Fruit fly (Drosophila melanogaster) whole organism: Measurements from ENCODE around the gene CG9799.

Experiments used
- CG8478 ChIP-seq: fragments of >200 bp; optimal IDR thresholded peaks from 2 replicates; lab custom pipeline; 2018; ENCODE audit warnings: inconsistent platforms
- Dll ChIP-seq: fragments of >200 bp; optimal IDR thresholded peaks from 2 replicates; lab custom pipeline; 2017
- EcR ChIP-seq, 2 experiments: fragments of >200 bp; optimal IDR thresholded peaks; 2 replicates each; lab custom pipeline; 2017; ENCODE audit warnings: missing biosample characterization in 2 of 2, missing genetic modification characterization in 2 of 2, missing genetic modification reagents in 2 of 2
- pan ChIP-seq: fragments of >200 bp; optimal IDR thresholded peaks from 2 replicates; lab custom pipeline; 2017
- psq ChIP-seq: fragments of >200 bp; optimal IDR thresholded peaks from 2 replicates; lab custom pipeline; 2017
- usp ChIP-seq: fragments of >200 bp; optimal IDR thresholded peaks from 2 replicates; lab custom pipeline; 2017; ENCODE audit warnings: missing biosample characterization, missing genetic modification characterization, mixed read lengths

The CG9799 gene

dm6 chr3R:13382656-13383142, 5.8 kb downstream of the CG9799 start:
- no peak for TF ChIP-seq pan (lab: Kevin White, UChicago)
- TF ChIP-seq psq = no peak
- TF ChIP-seq EcR (GFP tag; optimal IDR thresholded peaks at IDR 0.05; lab: Kevin White, UChicago) = no peak
- no peak for TF ChIP-seq Dll (lab: Kevin White, UChicago)
- TF ChIP-seq usp (GFP tag; lab: Kevin White, UChicago) = no peak
- no peak for TF ChIP-seq CG8478 (lab: Kevin White, UChicago)

DNA sequence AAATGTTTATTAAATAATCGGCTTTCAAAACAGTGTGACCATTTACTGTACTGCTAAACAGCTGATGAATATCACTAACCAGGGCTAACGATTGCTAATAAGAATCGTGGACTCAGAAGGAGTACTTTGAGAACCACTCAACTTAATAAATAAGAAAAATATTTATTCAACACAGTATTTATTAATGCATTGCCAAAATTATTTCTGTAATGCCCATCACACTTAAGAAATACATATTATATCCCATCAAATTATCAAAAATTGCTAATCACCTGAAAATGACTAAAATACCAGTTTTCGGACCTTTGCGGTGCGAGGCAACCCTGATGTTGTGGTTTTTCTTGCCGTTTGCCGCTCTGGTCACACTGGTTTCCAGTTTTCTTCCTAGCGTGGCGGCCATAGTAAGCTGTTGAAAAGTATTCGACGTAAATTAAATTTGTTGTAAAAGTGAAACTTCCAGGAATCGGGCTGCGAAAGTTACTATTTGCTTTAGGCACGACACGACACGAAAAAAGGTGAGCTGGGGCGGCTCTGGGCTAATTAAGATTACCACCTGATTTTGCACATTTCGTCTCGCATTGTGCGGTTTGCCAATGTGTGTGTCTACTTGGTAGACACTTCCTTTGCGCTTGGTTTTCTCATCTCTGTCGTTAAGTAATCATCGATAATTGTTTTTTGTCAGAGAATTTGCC, 6.6 kb downstream of the CG9799 start, which contains the start of the genes mRpS21 and Droj2:
TSS of gene mRpS21 (minus strand) at position 66 of the 692 bp plus-strand sequence.
TSS of gene Droj2 (plus strand) at position 363 of the 692 bp plus-strand sequence.
- TF ChIP-seq CG8478 (lab: Kevin White, UChicago) = no peak
- TF ChIP-seq pan (lab: Kevin White, UChicago) = no peak
- TF ChIP-seq psq = no peak
- no peak for TF ChIP-seq usp (GFP tag; lab: Kevin White, UChicago)
- TF ChIP-seq EcR (GFP tag; optimal IDR thresholded peaks at IDR 0.05; lab: Kevin White, UChicago) = no peak
- TF ChIP-seq Dll (lab: Kevin White, UChicago) = no peak

DNA sequence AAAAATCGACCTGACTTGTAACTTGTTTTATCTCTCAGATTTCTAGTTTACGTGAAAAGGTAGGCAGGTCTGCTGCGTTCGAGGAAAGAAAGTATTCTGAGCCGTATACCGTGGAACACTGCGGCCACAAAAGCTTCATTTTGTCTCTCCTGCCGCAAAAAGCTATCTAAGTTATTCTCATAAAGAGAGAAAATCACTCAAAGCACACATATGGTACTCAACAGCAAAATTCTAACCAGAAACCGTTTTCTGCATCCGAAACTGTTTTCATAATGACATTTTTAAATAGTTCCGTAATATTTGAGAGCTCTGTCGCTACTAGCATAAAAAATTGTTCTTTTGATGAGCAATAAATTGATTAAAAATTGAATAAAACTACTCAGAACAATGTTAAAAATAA, 8.8 kb downstream of the CG9799 start, which contains the start of the genes CG9813 and CG8870:
TSS of gene CG9813 (minus strand) at position 101 of the 400 bp plus-strand sequence.
TSS of gene CG8870 (plus strand) at position 168 of the 400 bp plus-strand sequence.
- TF ChIP-seq Dll (lab: Kevin White, UChicago) (no peak), EcR (GFP tag; optimal IDR thresholded peaks at IDR 0.05; lab: Kevin White, UChicago) (no peak), psq (no peak), pan (lab: Kevin White, UChicago) (no peak), CG8478 (lab: Kevin White, UChicago) (no peak), usp (GFP tag; lab: Kevin White, UChicago) (no peak)

dm6 chr3R:13374913-13375312, 13.6 kb downstream of the CG9799 start:
- TF ChIP-seq CG8478 (lab: Kevin White, UChicago) (no peak), Dll (lab: Kevin White, UChicago) (no peak)

DNA sequence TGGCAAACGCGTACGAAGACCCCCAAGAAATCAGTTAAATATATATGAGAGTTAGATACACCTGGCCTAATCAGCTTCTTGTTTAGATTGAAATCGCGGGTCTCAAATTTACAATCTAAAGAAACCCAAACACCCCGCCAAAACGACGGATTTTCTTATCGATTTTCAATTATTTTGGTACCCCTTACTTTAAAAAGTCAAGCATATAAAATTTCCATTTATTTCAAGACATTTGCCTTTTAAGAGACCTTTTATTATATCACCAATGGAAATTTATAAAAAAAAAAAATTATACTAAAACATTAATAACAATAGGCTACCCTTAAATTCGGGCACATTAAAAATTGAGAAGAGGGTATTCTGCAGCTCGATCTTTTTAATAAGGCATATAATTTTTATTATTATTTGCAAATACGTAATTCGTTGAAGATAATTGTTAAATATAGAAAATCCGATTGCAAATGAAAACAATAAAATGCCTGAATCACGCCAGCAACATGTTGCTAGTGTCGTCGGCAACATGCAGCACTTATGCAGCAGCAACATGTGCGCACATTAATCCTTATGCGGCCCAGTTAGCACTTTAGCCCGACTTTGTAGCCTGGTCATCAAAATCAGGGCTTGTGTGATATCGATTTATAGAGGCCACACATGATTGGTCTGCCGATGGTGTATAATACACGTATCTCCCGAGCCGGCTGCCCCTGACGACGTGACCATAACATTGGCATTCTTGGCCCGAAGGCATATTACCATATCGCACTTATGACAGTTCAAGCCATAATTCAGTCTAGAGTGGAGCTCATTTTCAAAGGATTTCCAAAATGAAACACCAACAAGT, 16.4 kb downstream of the CG9799 start, which contains the start of the genes Lip3 and CG34309:
TSS of gene Lip3 (minus strand) at position 65 of the 841 bp plus-strand sequence.
TSS of gene CG34309 (plus strand) at position 791 of the 841 bp plus-strand sequence.
- peak; percentile 53 for TF ChIP-seq pan (lab: Kevin White, UChicago)
- TF ChIP-seq Dll (lab: Kevin White, UChicago) = no peak
- no peak for TF ChIP-seq usp (GFP tag; lab: Kevin White, UChicago)
- no peak for TF ChIP-seq EcR (GFP tag; optimal IDR thresholded peaks at IDR 0.05; lab: Kevin White, UChicago)
- no peak for TF ChIP-seq psq

- TF ChIP-seq CG8478 (lab: Kevin White, UChicago) (no peak), Dll (lab: Kevin White, UChicago) (no peak), EcR (GFP tag; optimal IDR thresholded peaks at IDR 0.05; lab: Kevin White, UChicago) (no peak), usp (GFP tag; lab: Kevin White, UChicago) (no peak)
Observed at dm6 chr3R:13369348-13369747, 19.2 kb downstream of the CG9799 start, which contains the start of gene CheA87a. TSS of gene CheA87a (plus strand) at chr3R:13369648.

DNA sequence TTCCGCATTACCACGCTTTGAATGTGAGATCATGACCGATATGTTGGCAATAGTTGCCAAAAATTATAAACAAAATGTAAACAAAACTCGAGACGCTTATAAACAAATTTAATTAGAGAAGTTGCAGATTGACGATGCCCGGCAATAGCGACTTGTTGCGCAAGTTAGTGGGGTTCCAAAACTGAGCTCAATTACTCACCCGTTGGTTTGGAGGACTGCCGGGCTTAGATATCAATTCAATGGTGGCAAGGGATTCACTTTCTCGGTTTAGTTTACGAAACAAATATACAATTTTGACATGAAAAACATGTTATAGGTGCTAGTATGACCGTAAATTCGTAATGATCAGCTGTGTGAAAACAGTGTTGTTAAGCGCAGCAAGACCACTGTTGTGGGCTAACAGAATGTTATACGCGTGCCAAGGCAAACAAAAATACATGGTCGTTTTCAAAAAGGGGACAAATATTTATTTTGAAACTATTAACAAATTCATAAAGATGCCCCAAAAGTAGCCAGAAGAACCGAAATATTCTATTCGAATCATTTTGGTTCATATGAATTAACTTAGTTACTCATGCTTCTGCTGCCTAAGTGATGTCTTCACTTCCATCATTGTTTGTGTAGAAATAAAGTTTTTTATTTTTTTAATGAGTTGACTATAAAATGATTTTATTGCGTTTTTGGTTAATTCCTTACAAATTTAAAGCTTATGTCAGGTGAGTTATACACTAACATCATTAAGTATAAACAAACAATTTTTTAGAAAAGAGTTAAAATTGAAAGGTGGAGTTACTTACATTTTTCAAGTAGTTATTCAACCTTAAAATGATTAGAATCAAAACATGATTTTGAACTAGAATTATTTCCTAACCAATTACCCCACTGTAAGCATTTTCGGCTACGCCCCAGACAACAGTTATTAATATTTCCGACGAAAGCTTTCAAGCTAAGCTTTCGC, 21.7 kb downstream of the CG9799 start, which contains the start of gene Elp6:
TSS of gene Elp6 (minus strand) at position 350 of the 958 bp plus-strand sequence.
- no peak for TF ChIP-seq CG8478 (lab: Kevin White, UChicago)
- no peak for TF ChIP-seq EcR (GFP tag; optimal IDR thresholded peaks at IDR 0.05; lab: Kevin White, UChicago)

- no peak for TF ChIP-seq pan (lab: Kevin White, UChicago)
- no peak for TF ChIP-seq Dll (lab: Kevin White, UChicago)
- no peak for TF ChIP-seq usp (GFP tag; lab: Kevin White, UChicago)
- TF ChIP-seq EcR (GFP tag; optimal IDR thresholded peaks at IDR 0.05; lab: Kevin White, UChicago) = no peak
- no peak for TF ChIP-seq psq
- TF ChIP-seq CG8478 (lab: Kevin White, UChicago) = no peak
Observed at dm6 chr3R:13365665-13366414, 22.7 kb downstream of the CG9799 start.

DNA sequence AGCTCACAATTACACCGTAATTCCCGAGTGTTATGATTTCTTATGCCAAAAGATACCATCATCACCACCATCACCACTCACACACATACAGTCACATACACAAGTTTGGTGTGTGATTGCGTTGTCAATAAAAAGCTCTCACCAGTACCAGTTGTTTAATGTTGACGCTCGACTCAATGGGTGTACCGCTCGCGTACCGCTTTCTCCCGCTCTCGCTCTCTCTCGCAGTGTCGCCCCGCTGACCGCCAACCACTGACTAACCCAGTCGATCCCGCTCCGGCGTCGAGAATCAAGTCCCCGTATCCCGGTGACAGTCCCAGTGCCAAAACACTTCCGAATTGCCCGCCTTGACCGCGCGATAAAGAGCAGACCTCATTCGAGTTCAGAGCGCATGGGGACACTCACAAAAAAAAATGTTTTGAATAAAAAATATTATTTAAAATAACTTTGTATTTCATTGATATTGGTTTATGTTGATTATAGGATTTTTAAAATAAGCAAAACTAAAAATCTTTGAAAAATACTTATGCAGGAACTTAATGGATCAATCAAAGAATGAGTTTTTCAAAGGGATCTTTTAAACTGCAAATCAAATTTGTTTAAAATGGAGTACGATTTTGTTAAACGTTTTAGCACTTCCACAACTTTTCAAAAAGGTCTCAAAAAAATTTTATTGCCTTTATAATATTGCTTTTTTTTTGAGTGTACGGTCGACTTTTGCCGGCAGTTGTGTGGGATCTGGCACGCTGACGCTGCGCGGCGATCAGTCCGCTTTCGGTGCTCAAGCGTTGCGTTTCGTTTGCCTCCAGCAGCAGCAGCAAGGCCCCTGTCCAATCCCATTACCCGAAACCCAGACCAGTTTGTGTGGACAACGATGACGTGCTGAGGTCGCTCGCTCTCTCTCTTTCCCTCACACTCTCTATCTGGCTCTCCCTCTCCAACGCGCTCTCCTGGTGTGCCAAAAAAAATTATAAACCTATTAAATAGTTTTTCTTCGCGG, 24.0 kb downstream of the CG9799 start, which contains the start of gene Dic1:
TSS of gene Dic1 (plus strand) at position 764 of the 1,000 bp plus-strand sequence.
- TF ChIP-seq pan (lab: Kevin White, UChicago) = no peak
- TF ChIP-seq Dll (lab: Kevin White, UChicago) = peak; percentile 90
- TF ChIP-seq usp (GFP tag; lab: Kevin White, UChicago) = no peak
